Worm (Caenorhabditis elegans): Measurements from ENCODE around the gene odr-8.
"Not testable (repeated sequence)": the region's sequence is repeated elsewhere in the genome, so short reads cannot be mapped to it uniquely, and the experiment has no call there.

DNA sequence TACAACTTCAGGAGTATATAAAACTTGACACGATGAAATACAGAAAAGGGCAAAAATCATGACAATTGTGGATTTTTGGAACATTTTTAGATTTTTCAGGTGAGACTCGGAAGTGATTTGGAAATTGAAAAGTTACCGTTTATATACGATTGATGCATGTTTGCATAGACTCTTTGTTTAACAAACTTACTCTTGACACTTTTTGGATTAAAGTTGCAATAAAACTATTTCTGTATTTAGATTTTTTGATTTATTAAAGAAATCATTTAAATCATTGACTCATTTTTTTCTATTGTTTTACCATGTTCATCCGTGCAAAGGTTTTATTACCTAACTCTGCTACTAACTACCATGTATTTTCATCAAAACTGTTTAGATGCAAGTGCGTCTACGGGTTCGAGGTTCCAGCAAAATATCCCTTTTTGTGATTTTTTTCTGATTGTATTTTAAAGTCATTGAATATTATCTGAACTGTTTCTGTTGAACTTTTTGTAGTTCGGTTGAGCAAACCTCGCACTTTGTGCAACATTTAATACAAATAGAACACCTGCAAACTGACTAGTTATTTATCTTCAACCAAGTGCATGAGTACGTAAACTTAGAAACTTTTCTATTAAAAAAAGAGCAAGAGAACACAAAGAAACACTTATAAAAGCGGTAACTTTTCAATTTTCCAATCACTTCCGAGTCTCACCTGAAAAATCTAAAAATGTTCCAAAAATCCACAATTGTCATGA is 8.7 kb upstream of the odr-8 start, which contains the start of the genes nspb-1 and nspb-2:
- not testable (repeated sequence) for TF ChIP-seq nhr-2 (tag; optimal IDR thresholded peaks at IDR 0.05); lin-13 (tag; optimal IDR thresholded peaks at IDR 0.05); ztf-11 (tag; optimal IDR thresholded peaks at IDR 0.05); unc-62 (GFP tag; optimal IDR thresholded peaks at IDR 0.05); elt-1 (tag; optimal IDR thresholded peaks at IDR 0.05; ENCODE audit: borderline replicate concordance, insufficient read depth); nhr-237 (tag; optimal IDR thresholded peaks at IDR 0.05); lsy-2 (tag; optimal IDR thresholded peaks at IDR 0.05); tbx-8 (GFP tag; optimal IDR thresholded peaks at IDR 0.05); cnd-1 (tag; optimal IDR thresholded peaks at IDR 0.05); nhr-12 (tag; optimal IDR thresholded peaks at IDR 0.05); elt-3 (tag; optimal IDR thresholded peaks at IDR 0.05); ceh-43 (GFP tag; optimal IDR thresholded peaks at IDR 0.05)

All from whole organism, mixed stage, embryonic.